Worm (Caenorhabditis elegans): Measurements from ENCODE around the gene tag-131.

Gene tag-131

DNA sequence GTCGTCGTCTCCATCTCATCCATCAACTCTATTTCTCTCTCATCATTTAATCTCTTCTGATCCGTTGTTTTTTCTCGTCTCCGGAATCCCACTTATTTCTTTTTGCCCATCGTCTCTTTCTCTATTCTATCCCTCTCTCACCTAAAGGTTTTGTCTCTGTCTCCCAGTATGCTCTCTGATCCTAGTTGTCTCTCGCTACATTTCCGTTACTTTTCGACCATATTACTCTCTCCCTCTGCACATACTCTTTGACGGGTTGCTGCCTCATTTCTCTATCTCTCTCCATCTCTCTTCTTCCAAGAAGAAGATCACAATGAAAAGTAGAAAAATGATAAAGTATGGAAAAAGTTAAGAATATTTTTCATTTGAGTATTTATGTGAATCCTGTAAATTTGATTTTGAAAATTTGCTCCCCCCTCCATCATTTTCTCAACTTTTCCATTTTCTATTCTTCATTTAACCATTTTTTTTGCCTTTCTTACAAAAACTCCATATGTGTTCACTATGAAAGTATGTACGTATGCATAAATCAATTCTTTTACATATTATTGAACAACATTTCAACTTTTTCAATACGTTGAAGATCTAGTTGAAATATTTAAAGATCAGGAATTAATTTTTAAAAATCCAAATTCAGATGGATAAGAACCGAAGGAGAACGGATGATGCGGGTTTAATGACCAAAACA is at the start of gene tag-131:
tag-131 (plus strand) TSS at position 638 of the 688 bp plus-strand sequence.
- TF ChIP-seq unc-62 (GFP tag; optimal IDR thresholded peaks at IDR 0.05), result no peak

DNA sequence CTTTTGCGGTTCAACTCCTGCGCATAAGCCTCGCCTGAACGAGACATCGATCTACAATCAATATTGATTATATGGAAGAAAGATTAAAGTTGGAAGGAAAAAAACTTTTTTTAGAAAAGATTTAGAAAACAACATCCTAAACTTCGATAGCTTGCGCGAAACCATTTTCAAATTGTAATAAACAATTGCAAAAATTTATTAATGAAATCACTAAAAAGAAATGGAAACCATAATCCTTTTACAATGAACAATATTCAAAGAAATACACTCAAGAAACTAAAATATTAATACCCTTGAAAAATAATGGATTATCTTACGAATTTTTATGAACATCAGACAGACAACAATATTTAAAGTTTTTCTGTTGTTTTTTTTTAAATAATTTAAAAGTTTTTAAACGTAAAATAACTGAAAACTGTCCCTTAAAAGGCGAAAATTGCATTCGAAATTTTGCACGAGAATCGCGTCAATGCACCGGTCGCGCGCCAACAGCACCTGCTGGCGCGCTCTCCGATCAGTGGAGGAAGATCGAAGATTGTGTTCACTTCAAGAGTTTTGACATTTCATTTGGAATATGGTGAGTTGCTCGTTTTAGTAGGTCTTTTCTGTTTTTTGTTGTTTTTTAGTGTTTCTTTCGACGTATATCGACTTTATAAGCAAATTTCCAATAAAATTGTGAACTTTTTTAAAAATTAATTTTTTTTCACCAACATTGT is 48.1 kb upstream of the tag-131 start, which contains the start of the genes sftb-1 and R10E4.1:
sftb-1 (minus strand) TSS at position 51 of the 716 bp plus-strand sequence.
R10E4.1 (plus strand) TSS at position 524 of the 716 bp plus-strand sequence.
- no peak for TF ChIP-seq unc-62 (GFP tag; optimal IDR thresholded peaks at IDR 0.05)

DNA sequence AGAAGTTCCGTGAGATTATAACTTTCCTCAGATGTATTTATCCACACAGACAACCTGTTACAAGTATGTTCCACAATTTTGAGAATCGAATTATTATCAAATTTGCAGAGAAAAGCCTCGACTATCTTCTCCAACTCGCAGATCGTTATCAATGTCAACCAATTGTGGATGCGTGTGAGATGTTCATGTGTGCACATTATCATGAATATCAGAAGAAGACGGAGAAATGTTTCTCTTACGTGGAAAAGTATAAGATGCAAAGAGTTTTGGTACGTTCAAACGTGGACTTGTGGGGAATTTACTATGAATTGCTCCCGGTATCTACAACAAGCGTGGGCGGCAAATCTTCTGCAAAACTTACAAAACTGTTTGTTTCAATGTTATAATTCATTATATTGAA is 46.4 kb upstream of the tag-131 start:
- no peak for TF ChIP-seq unc-62 (GFP tag; optimal IDR thresholded peaks at IDR 0.05)

DNA sequence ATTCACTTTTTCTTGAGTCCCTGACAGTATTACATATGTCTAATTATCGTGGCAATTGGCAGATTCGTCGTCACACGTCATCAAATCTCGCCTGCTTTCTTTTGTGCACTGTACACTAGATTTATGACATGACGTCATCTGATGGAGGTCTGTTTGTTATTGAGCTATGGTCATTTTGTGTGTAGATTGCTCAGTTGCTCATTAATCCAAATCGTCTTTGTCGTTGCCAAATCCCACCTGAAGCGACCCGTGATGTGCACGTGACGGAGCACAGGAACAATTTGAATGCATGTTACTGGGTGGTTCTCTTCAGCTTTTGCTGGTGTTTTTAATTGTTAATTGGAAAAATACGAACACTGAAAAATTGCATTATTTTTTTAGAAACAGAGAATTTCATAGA is 44.6 kb upstream of the tag-131 start:
- TF ChIP-seq unc-62 (GFP tag; optimal IDR thresholded peaks at IDR 0.05), result no peak

DNA sequence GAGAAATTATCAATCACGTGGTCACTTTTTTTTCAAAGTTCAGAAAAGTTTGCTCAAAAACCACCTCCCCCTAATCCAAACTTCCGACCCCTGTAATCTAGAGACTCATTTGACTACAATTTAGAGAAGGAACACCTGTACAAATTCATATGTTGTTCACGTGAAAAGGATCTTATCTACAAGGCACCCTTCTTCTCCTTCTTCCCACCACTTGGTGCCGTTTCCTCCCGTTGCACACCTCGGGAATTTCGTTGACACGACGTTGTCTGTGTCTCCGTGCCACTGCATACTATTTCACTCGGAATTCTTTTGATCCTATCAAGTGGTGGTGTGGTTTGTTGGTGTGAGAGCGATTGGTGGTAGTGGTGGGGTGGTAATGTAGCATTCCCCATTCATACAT is 43.0 kb upstream of the tag-131 start:
- no peak for TF ChIP-seq unc-62 (GFP tag; optimal IDR thresholded peaks at IDR 0.05)

DNA sequence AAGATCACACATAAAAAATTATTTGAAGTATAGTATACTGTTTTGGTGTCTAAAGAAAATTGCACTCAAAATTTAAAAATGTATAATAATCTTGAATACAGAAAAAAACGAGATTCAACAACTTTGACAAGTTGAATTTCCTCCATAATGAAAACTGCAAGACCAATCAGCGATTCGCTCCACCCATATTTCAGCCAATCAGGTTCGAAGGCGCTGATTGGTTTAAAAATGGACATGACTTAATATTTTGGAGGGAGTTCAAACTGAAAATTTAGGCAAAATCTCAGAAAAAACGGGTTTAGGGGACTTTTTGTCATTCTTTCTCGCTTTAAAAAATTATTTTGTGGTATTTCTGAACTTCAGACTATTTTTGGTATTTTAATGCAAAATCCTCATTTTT is 41.8 kb upstream of the tag-131 start:
- no peak for TF ChIP-seq unc-62 (GFP tag; optimal IDR thresholded peaks at IDR 0.05)

DNA sequence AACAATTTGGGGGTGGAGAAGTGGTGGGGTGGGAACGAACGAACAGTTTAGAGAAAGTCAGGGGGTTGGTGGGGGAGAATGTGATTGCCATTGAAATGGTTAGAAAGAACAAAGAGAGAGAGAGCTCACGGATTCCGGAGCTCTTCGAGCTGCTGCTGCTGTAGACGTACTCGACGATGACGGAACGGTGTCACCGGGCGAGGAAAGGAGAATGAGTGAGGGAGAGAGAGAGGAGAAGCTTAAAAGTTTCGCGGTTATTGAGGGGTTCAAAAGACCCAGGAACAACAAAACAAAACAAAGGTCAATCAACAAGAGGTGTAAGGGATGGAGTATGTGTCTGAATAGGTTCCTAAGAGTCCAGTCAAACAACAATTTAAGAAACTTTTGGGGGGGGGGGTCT is 41.2 kb upstream of the tag-131 start:
- TF ChIP-seq unc-62 (GFP tag; optimal IDR thresholded peaks at IDR 0.05), result no peak

DNA sequence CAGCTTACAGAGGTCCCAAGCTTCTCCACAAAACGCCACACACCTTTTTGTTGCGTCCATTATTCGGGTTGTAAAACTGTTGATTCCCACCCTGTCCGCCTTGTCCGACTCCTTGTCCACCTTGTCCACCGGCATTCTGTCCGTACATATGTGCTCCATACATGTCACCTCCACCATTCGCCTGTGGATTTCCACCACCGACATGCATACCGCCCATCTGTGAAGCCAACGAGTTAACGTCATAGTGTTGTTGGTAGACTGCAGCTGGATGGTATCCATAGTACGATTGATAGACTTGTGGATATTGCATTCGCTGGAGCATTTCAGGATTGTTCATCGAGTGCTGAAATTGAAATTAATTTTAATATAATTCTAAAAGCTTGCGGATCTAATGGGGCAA is 39.7 kb upstream of the tag-131 start:
- TF ChIP-seq unc-62 (GFP tag; optimal IDR thresholded peaks at IDR 0.05), result no peak

DNA sequence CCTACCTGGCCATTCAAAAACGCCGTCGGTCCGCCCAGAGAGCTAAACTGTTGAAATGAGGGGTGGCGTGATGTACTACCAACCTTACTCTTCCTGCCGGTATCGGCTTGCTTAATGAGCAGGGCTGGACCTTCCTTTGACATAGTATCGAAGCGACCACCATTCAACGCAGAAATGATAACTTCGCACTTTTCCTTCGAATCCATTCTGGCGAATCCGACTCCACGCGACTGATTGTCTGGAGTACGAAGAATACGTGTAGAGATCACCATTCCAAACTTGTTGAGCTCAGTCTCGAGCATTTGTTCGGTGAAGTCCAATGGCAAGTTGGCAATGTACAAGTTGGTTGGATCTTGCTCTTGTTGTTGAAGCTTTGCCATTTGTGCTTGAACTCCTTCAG is 39.3 kb upstream of the tag-131 start:
- TF ChIP-seq unc-62 (GFP tag; optimal IDR thresholded peaks at IDR 0.05), result no peak

DNA sequence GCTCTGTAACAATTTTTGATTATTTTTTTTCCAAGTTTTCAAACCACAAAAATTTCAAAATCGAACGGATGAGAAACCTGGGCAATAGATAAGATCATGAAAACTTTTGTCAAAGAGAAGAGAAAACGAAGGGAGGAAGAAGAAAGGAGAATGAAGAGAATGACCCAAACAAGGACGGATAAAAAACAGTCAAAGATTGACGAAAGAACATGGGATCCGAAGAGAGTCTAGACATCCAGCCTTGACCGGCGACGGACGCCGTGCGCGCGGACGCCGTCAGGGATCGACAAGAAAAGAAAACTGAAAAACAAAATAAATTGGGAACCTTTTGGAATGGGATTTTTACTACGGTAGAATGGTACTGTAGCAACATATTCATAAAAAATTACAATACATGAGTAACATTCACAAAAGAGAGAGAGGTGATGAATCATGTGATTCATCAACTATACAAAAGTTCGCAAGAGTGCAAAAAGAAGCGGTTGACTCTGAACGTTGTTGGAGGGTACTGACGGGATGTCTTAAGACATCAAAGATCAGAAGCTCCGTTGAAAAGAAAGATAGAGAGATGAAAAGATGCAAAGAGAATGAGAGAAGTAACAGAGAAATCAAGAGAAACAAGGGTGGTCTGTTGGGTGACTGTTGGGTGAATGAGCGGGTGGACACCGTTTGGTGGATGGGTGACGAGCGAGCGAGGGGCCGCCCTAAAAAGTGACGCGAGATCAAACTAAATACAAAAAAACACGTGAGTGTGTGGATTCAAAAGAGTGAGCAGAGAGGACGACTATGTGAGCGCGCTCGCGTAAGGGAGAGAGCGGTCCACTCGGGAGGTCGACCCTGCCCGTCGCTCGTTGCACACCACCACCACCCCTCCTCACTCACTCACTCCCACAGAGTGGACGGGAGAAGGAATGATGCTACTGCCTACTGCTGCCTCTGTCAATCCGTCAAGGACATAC is 37.0 kb upstream of the tag-131 start, which contains the start of gene sup-26:
sup-26 (minus strand) TSS at position 10 of the 959 bp plus-strand sequence.
- no peak for TF ChIP-seq unc-62 (GFP tag; optimal IDR thresholded peaks at IDR 0.05)

DNA sequence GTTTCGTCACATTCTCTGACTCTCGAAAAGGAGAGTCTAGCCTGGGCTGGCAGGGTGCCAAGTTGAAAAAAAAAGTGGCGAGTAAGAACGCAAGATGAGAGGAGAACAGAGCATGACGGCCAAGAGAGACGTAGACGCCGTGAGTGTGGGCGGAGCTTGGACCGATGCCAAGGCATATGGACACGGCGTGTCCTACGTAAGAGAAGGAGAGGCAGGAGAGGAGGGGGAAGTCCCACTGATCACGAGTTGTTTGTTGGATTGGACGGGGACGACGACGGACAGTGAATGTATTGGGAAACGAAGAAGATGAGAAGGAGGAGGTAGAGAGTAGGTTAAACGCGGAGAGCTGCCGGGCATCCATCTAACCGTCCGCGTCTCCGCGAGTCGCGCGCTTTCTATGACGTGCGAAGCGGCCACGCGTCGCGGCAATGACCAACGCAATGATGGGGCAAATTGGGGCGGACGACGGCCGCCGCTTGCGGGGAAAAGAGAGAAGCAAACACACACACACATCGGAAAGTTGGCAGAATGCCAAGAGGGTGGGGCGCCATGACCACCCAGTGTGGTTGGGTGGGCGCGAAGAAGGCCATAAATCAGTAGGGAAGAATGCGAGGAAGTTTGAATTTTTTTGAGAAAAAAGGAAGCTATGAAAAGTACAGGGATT is 35.4 kb upstream of the tag-131 start:
- TF ChIP-seq unc-62 (GFP tag; optimal IDR thresholded peaks at IDR 0.05), result peak; percentile 48

DNA sequence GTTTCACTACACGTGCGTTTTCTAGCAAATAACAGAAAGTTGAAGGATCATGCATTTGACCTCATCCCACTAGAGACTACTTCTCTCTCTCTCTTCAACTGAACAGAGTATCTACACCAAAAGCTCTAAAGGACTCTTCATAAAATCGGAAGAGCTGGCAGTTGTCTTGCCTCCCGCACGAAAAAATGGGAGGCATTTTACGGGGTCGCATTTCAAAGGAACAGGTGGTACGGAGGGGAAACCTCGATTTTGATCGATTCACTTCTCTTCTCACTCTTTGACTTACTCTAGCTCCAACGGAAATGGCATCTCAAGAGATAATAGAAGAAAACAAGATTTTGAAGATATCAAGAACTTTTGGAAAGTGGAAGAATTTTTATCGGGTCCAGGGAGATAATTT is 34.3 kb upstream of the tag-131 start:
- no peak for TF ChIP-seq unc-62 (GFP tag; optimal IDR thresholded peaks at IDR 0.05)

DNA sequence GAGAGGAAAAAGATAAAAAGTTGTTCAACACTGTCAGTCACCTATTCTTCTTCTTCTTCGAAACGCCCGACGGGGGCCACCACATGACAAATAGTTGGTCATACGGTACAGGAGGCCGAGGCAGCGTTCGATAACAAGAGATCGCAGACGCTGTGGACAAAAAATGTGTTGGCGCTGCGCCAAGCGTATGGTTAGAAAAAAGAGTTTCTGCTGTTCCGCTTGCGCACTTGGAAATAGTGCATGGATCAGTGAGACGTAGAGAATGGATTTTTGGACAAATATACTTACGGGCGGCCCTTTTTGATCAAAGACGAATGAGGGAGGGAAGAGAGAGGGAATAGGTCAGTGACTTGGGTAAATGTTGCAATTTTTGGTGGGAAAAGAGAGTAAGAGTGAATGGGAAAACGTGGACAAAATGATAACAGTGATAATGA is 32.8 kb upstream of the tag-131 start:
- TF ChIP-seq unc-62 (GFP tag; optimal IDR thresholded peaks at IDR 0.05), result no peak

DNA sequence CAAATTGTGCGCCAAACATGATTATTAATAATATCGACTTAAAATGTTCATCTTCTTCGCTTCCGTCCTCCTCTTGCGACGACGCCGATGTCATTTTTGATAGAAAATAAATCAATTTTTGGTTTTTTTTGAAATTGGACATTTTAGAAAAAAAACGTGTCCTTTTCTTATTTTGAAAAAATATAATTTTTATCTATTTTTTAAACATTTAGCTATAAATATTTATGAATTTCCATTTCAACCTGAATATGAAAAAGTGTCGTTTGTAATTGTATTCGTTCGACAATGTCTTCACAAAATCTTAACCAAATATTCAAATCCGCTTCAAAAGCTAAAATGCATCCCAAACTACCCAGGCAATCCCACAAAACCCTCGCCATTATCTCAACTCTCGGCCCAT is 30.1 kb upstream of the tag-131 start, which contains the start of gene R10E4.3:
R10E4.3 (minus strand) TSS at position 101 of the 400 bp plus-strand sequence.
- no peak for TF ChIP-seq unc-62 (GFP tag; optimal IDR thresholded peaks at IDR 0.05)

DNA sequence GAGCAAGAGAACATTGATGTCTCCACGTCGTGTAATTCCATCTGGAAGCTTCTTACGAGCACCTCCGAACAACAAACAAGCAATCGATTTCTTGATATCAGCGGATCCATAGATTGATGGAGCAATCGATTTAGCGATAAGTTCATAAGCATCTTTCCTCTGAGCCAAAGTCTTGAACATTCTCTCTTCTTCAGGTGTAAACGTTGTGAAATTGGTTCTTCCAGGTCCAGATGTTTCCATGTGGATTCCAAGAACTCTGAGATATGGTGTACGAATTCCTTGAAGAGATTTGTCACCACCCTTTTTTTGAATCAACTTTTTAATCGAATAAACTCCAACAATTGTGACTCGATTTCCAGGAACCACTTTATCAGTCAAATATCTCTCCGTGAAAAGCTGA is 27.6 kb upstream of the tag-131 start:
- no peak for TF ChIP-seq unc-62 (GFP tag; optimal IDR thresholded peaks at IDR 0.05)

Data from whole organism, dauer.